Fruit fly (Drosophila melanogaster): Measurements from ENCODE around the gene CG6073.

Gene CG6073

dm6 chr3R:26235034-26235433 is 46.4 kb upstream of the CG6073 start:
- peak; percentile 88 for TF ChIP-seq h (GFP tag; optimal IDR thresholded peaks at IDR 0.05)
- TF ChIP-seq sage (GFP tag; optimal IDR thresholded peaks at IDR 0.05), result no peak
- TF ChIP-seq psq (GFP tag; optimal IDR thresholded peaks at IDR 0.05), result peak; percentile 29
- peak; percentile 7 for TF ChIP-seq CG9705 (GFP tag; optimal IDR thresholded peaks at IDR 0.05)
- TF ChIP-seq Sp1 (GFP tag; optimal IDR thresholded peaks at IDR 0.05), result peak; percentile 60
- peak; percentile 15 for TF ChIP-seq woc (GFP tag; optimal IDR thresholded peaks at IDR 0.05)
- TF ChIP-seq Jra (GFP tag; optimal IDR thresholded peaks at IDR 0.05), result no peak
- peak; percentile 46 for TF ChIP-seq OdsH (GFP tag; optimal IDR thresholded peaks at IDR 0.05)
- TF ChIP-seq Abd-B (GFP tag; optimal IDR thresholded peaks at IDR 0.05), result no peak
- peak; percentile 63 for TF ChIP-seq rgr (GFP tag; optimal IDR thresholded peaks at IDR 0.05)
- no peak for TF ChIP-seq Dfd (GFP tag; optimal IDR thresholded peaks at IDR 0.05)
- no peak for TF ChIP-seq N (GFP tag; optimal IDR thresholded peaks at IDR 0.05)
- TF ChIP-seq fru (GFP tag; optimal IDR thresholded peaks at IDR 0.05), result peak; percentile 55
- TF ChIP-seq CG32264 (GFP tag; optimal IDR thresholded peaks at IDR 0.05), result peak; percentile 17
- peak; percentile 41 for TF ChIP-seq br (GFP tag; optimal IDR thresholded peaks at IDR 0.05)
- TF ChIP-seq foxo (GFP tag; optimal IDR thresholded peaks at IDR 0.05), result peak in 1 of 2 experiments; percentile 64
- peak; percentile 70 for TF ChIP-seq ey (GFP tag; optimal IDR thresholded peaks at IDR 0.05)
- peak; percentile 68 for TF ChIP-seq HLH106 (tag; optimal IDR thresholded peaks at IDR 0.05)
- no peak for TF ChIP-seq brk (GFP tag; optimal IDR thresholded peaks at IDR 0.05)
- peak; percentile 46 for TF ChIP-seq Hnf4 (GFP tag; optimal IDR thresholded peaks at IDR 0.05)
- peak; percentile 33 for TF ChIP-seq dmrt93B (GFP tag; optimal IDR thresholded peaks at IDR 0.05)

dm6 chr3R:26230016-26230415 is 41.4 kb upstream of the CG6073 start, which contains the start of gene CG12290:
CG12290 (plus strand) TSS chr3R:26230248.
- TF ChIP-seq Rel (GFP tag; optimal IDR thresholded peaks at IDR 0.05) (no peak), Rel (tag; optimal IDR thresholded peaks at IDR 0.05) (peak; percentile 21), Hr78 (GFP tag; optimal IDR thresholded peaks at IDR 0.05) (no peak), Hnf4 (GFP tag; optimal IDR thresholded peaks at IDR 0.05) (peak; percentile 51), CG32264 (GFP tag; optimal IDR thresholded peaks at IDR 0.05) (no peak), sage (GFP tag; optimal IDR thresholded peaks at IDR 0.05) (no peak), ey (GFP tag; optimal IDR thresholded peaks at IDR 0.05) (no peak), Mio (GFP tag; optimal IDR thresholded peaks at IDR 0.05) (no peak), Abd-B (GFP tag; optimal IDR thresholded peaks at IDR 0.05) (no peak), Myc (optimal IDR thresholded peaks at IDR 0.05) (no peak), GATAd (GFP tag; optimal IDR thresholded peaks at IDR 0.05) (no peak), dl (GFP tag; optimal IDR thresholded peaks at IDR 0.05; ENCODE audit: insufficient read depth in 1 of 2, partially characterized antibody in 2 of 2) (peak; percentile 93 to 95), usp (GFP tag; optimal IDR thresholded peaks at IDR 0.05) (no peak), HLH106 (tag; optimal IDR thresholded peaks at IDR 0.05) (peak; percentile 20), br (GFP tag; optimal IDR thresholded peaks at IDR 0.05) (peak; percentile 33), pan (optimal IDR thresholded peaks at IDR 0.05) (no peak), Sp1 (GFP tag; optimal IDR thresholded peaks at IDR 0.05) (no peak), jim (GFP tag; optimal IDR thresholded peaks at IDR 0.05) (peak; percentile 9), tai (GFP tag; optimal IDR thresholded peaks at IDR 0.05) (no peak), Hr83 (GFP tag; optimal IDR thresholded peaks at IDR 0.05; ENCODE audit: poor library complexity, severe bottlenecking) (peak; percentile 44), foxo (GFP tag; optimal IDR thresholded peaks at IDR 0.05) (peak in 1 of 2 experiments; percentile 29), psq (GFP tag; optimal IDR thresholded peaks at IDR 0.05) (peak; percentile 32), Dif (GFP tag; optimal IDR thresholded peaks at IDR 0.05; ENCODE audit: partially characterized antibody) (peak; percentile 97), CG9705 (GFP tag; optimal IDR thresholded peaks at IDR 0.05) (no peak), N (GFP tag; optimal IDR thresholded peaks at IDR 0.05) (no peak), h (GFP tag; optimal IDR thresholded peaks at IDR 0.05) (peak; percentile 67), OdsH (GFP tag; optimal IDR thresholded peaks at IDR 0.05) (peak; percentile 12), Jra (GFP tag; optimal IDR thresholded peaks at IDR 0.05) (no peak), sv (GFP tag; optimal IDR thresholded peaks at IDR 0.05) (no peak), fru (GFP tag; optimal IDR thresholded peaks at IDR 0.05) (peak; percentile 17), brk (GFP tag; optimal IDR thresholded peaks at IDR 0.05) (no peak), woc (GFP tag; optimal IDR thresholded peaks at IDR 0.05) (no peak), dsf (GFP tag; optimal IDR thresholded peaks at IDR 0.05; ENCODE audit: borderline replicate concordance) (no peak), rgr (GFP tag; optimal IDR thresholded peaks at IDR 0.05) (peak; percentile 42), Vsx2 (GFP tag; optimal IDR thresholded peaks at IDR 0.05; ENCODE audit: partially characterized antibody) (peak; percentile 90), lola (GFP tag; optimal IDR thresholded peaks at IDR 0.05) (no peak), Dfd (GFP tag; optimal IDR thresholded peaks at IDR 0.05) (no peak), CrebA (GFP tag; optimal IDR thresholded peaks at IDR 0.05; ENCODE audit: borderline replicate concordance) (no peak), dmrt93B (GFP tag; optimal IDR thresholded peaks at IDR 0.05) (no peak)
